Worm (Caenorhabditis elegans) whole organism, L2 larva: ENCODE measurements around the gene arrd-13.

Experiments
- ZK546.5 ChIP-seq: sonication (generic microtip); optimal IDR thresholded peaks from 2 replicates; lab custom pipeline; 2017; ENCODE audit warnings: missing biosample characterization, missing genetic modification characterization
- ama-1 ChIP-seq: fragments of 150-350 bp; optimal IDR thresholded peaks from 2 replicates; lab custom pipeline; 2018; ENCODE audit warnings: inconsistent platforms
- crh-2 ChIP-seq: sonication (generic microtip); optimal IDR thresholded peaks from 2 replicates; lab custom pipeline; 2017; ENCODE audit warnings: missing biosample characterization, missing genetic modification characterization
- egl-27 ChIP-seq: sonication (generic microtip); optimal IDR thresholded peaks from 3 replicates; lab custom pipeline; 2017; ENCODE audit warnings: missing biosample characterization, missing genetic modification reagents, missing genetic modification characterization
- elt-1 ChIP-seq: fragments of 150-350 bp; optimal IDR thresholded peaks from 2 replicates; lab custom pipeline; 2014; ENCODE audit warnings: missing biosample characterization, missing genetic modification characterization
- fos-1 ChIP-seq: fragments of 150-350 bp; optimal IDR thresholded peaks from 2 replicates; lab custom pipeline; 2014; ENCODE audit warnings: missing biosample characterization, missing genetic modification characterization
- gmeb-1 ChIP-seq: fragments of 150-350 bp; optimal IDR thresholded peaks from 2 replicates; lab custom pipeline; 2014; ENCODE audit warnings: missing biosample characterization, missing genetic modification characterization
- lin-13 ChIP-seq: fragments of 150-350 bp; optimal IDR thresholded peaks from 2 replicates; lab custom pipeline; 2014; ENCODE audit warnings: missing biosample characterization, missing genetic modification reagents, missing genetic modification characterization
- lsy-2 ChIP-seq, 2 experiments: fragments of 150-350 bp in 1 of 2; sonication (generic microtip) in 1 of 2; optimal IDR thresholded peaks; 2 replicates each; lab custom pipeline; 2014 to 2017; ENCODE audit warnings: missing biosample characterization in 2 of 2, missing genetic modification characterization in 2 of 2
- mbf-1 ChIP-seq: sonication (generic microtip); optimal IDR thresholded peaks from 2 replicates; lab custom pipeline; 2017; ENCODE audit warnings: missing biosample characterization, missing genetic modification characterization
- nhr-10 ChIP-seq: sonication (generic microtip); optimal IDR thresholded peaks from 2 replicates; lab custom pipeline; 2017; ENCODE audit warnings: missing biosample characterization, missing genetic modification characterization
- nhr-11 ChIP-seq: fragments of 150-350 bp; optimal IDR thresholded peaks from 2 replicates; lab custom pipeline; 2014; ENCODE audit warnings: missing biosample characterization, missing genetic modification characterization
- nhr-12 ChIP-seq: fragments of 150-350 bp; optimal IDR thresholded peaks from 2 replicates; lab custom pipeline; 2014; ENCODE audit warnings: missing biosample characterization, missing genetic modification characterization
- nhr-129 ChIP-seq: fragments of 150-350 bp; optimal IDR thresholded peaks from 2 replicates; lab custom pipeline; 2014; ENCODE audit warnings: missing biosample characterization, missing genetic modification characterization
- nhr-21 ChIP-seq: fragments of 150-350 bp; optimal IDR thresholded peaks from 2 replicates; lab custom pipeline; 2014; ENCODE audit warnings: missing biosample characterization, missing genetic modification characterization
- nhr-23 ChIP-seq: fragments of 150-350 bp; optimal IDR thresholded peaks from 2 replicates; lab custom pipeline; 2014; ENCODE audit warnings: missing biosample characterization, missing genetic modification reagents, missing genetic modification characterization
- nhr-237 ChIP-seq: fragments of 150-350 bp; optimal IDR thresholded peaks from 2 replicates; lab custom pipeline; 2014; ENCODE audit warnings: missing biosample characterization, missing genetic modification characterization
- nhr-77 ChIP-seq: fragments of 150-350 bp; optimal IDR thresholded peaks from 2 replicates; lab custom pipeline; 2014; ENCODE audit warnings: missing biosample characterization, missing genetic modification characterization
- sem-4 ChIP-seq: fragments of 150-350 bp; optimal IDR thresholded peaks from 2 replicates; lab custom pipeline; 2014; ENCODE audit warnings: missing biosample characterization, missing genetic modification reagents, missing genetic modification characterization
- skn-1 ChIP-seq: sonication (generic microtip); optimal IDR thresholded peaks from 2 replicates; lab custom pipeline; 2017; ENCODE audit warnings: missing biosample characterization, missing genetic modification characterization
- sma-3 ChIP-seq: sonication (generic microtip); optimal IDR thresholded peaks from 2 replicates; lab custom pipeline; 2016; ENCODE audit warnings: missing genetic modification reagents, missing genetic modification characterization, missing compliant biosample characterization
- sma-9 ChIP-seq, 2 experiments: fragments of 150-350 bp in 1 of 2; sonication (generic microtip) in 1 of 2; optimal IDR thresholded peaks; 2 replicates each; lab custom pipeline; 2014 to 2016; ENCODE audit warnings: missing genetic modification characterization in 2 of 2, mild to moderate bottlenecking in 1 of 2, missing biosample characterization in 1 of 2, missing compliant biosample characterization in 1 of 2, missing genetic modification reagents in 1 of 2, moderate library complexity in 1 of 2
- snpc-4 ChIP-seq: fragments of 150-350 bp; optimal IDR thresholded peaks from 2 replicates; lab custom pipeline; 2014; ENCODE audit warnings: missing biosample characterization, missing genetic modification characterization
- unc-55 ChIP-seq: fragments of 150-350 bp; sonication (generic microtip); optimal IDR thresholded peaks from 3 replicates; lab custom pipeline; 2014; ENCODE audit warnings: missing biosample characterization, missing genetic modification reagents, missing genetic modification characterization
- zag-1 ChIP-seq: fragments of 150-350 bp; optimal IDR thresholded peaks from 2 replicates; lab custom pipeline; 2014; ENCODE audit warnings: missing biosample characterization, missing genetic modification characterization
- ztf-4 ChIP-seq: fragments of 150-350 bp; optimal IDR thresholded peaks from 2 replicates; lab custom pipeline; 2014; ENCODE audit warnings: missing biosample characterization, missing genetic modification characterization

Gene arrd-13

DNA sequence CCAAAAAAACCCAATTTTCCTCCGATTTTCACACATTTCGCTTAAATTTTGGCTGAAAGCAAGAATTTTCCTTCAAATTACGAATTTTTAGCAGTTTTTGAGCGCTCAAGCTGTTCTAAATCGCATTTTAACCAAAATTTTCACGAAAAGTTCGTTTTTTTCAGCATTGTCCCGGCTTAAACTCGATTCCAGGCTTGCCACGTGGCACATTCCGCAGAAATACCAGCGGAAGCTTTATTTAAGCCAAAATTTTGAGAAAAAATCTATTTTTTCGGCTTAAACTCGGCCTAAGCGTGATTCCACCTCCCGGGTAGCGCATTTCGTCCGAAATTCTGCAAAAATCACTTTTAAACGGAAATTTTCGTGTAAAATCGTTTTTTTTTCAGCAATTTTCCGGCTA lies 34.5 kb upstream of the arrd-13 start:
- TF ChIP-seq nhr-11 (tag; lab: Kevin White, UChicago) (no peak), sem-4 (tag; lab: Kevin White, UChicago) (no peak), nhr-21 (tag; lab: Kevin White, UChicago) (no peak), nhr-10 (no peak), unc-55 (no peak), ama-1 (lab: Kevin White, UChicago) (no peak)

DNA sequence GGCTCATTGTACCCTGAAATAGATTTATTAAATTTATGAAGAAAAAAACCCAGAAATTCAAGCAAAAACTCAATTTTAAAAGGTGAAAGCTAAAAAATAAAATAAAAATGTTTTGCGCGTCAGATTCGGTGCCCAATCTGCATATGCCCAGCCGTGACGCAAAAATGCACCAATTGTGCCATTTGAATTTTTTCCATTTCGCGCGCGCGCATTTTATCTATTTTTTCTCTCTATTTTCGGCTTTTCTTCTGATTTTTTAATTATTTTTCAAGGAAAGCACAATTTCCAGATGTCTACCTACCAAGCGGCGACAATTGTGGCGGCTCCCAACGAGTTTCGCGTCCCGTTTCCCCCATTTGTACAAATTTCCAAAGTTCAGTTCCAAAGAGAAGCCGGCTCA lies 32.4 kb upstream of the arrd-13 start, which contains the start of the genes Y54G9A.7 and bub-3:
Gene Y54G9A.7, minus strand, starts transcription at position 7 of the 400 bp plus-strand sequence.
Gene bub-3, plus strand, starts transcription at position 270 of the 400 bp plus-strand sequence.
- TF ChIP-seq nhr-21 (tag; lab: Kevin White, UChicago) (no peak), lsy-2 (tag; optimal IDR thresholded peaks at IDR 0.05; lab: Kevin White, UChicago) (peak in 1 of 2 experiments; percentile 13), unc-55 (peak; percentile 48), gmeb-1 (tag; lab: Kevin White, UChicago) (peak; percentile 48), lin-13 (GFP tag; lab: Kevin White, UChicago) (no peak), nhr-23 (tag; lab: Kevin White, UChicago) (no peak), sma-9 (GFP tag; optimal IDR thresholded peaks at IDR 0.05; lab: Kevin White, UChicago) (no peak), sma-9 (tag; optimal IDR thresholded peaks at IDR 0.05; lab: Kevin White, UChicago) (no peak)

DNA sequence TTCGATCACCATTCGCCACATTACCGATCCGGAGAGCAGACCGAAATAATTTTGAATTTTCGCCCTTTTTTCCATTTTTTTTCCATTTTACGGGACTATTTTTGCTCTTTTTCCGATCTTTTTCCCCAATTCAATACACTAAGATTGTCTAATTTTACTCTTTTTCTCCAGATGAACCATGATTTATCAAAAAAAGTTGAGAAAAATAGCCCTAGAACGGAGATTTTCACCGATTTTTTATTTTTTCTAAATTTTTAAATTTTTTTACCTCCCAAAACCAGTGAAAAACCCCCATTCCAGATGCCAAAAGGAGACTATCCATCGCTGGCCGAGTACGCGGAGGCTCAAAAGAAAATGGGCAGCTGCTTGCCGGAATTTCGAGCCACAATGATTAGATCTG lies 28.8 kb upstream of the arrd-13 start, which contains the start of gene Y54G9A.9:
Gene Y54G9A.9, plus strand, starts transcription at position 301 of the 400 bp plus-strand sequence.
- TF ChIP-seq gmeb-1 (tag; lab: Kevin White, UChicago), result no peak
- no peak for TF ChIP-seq mbf-1 (tag; lab: Kevin White, UChicago)

DNA sequence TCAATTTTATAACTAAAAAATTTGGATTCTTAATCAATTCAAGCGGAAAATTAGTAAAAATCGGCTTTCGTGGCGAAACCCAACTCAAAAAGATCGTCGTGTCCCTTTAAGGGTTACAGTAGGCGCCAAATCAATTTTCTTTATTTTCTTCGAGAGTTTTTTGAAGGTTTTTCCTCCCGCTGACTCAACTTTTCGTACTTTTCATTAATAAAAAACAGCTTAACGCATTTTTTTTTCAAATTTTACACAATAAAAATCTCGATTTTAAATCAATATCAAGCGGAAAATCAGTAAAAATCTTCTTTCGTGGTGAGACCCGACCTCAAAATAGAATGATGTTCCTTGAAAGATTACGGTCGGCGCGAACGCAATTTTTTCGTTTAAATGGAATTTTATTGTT lies 26.1 kb upstream of the arrd-13 start:
- TF ChIP-seq elt-1 (tag; lab: Kevin White, UChicago) (no peak), nhr-10 (no peak), sma-3 (GFP tag; lab: Kevin White, UChicago) (no peak), snpc-4 (tag; lab: Kevin White, UChicago) (no peak), zag-1 (tag; lab: Kevin White, UChicago) (no peak)

DNA sequence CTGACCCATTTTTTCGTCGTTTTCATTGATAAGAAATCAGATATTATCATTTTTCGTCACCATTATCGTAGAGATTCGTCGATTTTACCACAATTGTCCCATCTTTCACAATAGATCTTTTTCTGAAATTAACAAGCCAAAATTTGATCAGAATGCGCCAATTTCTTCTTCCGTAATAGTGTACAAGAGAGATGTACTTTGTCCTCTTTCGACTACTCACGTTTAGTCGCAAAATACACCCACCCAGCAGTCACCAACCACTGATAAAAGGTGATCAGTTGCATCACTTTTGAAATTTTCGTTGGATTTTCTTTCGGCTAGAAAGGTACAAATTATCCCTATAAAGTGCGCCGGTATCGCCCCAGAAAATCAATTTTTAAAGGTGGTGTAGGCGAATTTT lies 25.6 kb upstream of the arrd-13 start:
- TF ChIP-seq egl-27 (tag; lab: Kevin White, UChicago) (no peak), gmeb-1 (tag; lab: Kevin White, UChicago) (no peak), nhr-237 (no peak), nhr-77 (no peak), nhr-129 (tag; lab: Kevin White, UChicago) (peak; percentile 25), nhr-12 (tag; lab: Kevin White, UChicago) (no peak)

DNA sequence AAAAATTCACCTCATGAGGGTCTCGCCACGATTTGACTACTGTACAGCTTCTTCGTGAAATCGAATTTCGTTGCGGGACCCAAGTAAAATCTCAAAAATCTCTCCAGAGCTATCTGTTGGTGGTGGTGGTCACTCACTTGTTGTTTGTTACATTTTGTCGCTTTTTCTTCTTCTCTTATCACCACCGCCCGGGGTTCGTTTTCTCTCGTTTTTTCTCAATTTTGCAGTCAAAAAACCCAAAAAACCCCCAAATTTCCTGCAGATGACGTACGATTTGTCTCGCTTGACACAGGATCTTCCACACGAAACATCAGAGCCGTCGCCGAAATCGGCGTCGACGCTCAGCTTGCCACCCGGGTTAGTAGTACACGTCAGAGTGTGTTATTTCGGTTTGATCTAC lies 22.1 kb upstream of the arrd-13 start, which contains the start of gene R06B9.5:
Gene R06B9.5, plus strand, starts transcription at position 232 of the 400 bp plus-strand sequence.
- TF ChIP-seq ZK546.5 (tag; lab: Kevin White, UChicago), result no peak
- no peak for TF ChIP-seq elt-1 (tag; lab: Kevin White, UChicago)
- no peak for TF ChIP-seq nhr-12 (tag; lab: Kevin White, UChicago)
- TF ChIP-seq, all 48 proteins: peak for 0

DNA sequence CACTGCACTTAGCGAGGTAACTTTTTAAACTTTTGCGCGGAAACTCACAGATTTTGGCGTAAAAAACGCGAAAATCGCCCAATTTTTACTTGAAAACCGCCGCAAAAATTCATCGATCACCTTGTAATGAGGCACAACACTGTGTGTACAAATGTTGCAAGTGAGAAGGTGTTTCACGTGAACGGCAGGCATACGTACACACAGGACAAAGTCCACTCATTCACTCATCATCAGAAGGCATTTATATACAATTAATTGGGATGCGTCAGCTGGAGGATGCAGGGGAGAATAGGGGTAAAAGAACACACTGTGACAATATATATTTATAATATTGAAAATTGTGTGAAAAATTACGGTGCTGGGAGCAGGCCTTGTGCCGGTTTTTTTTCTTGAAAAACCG lies 21.3 kb upstream of the arrd-13 start:
- peak; percentile 62 for TF ChIP-seq sma-3 (GFP tag; lab: Kevin White, UChicago)
- peak; percentile 1 for TF ChIP-seq crh-2 (tag; lab: Kevin White, UChicago)
- no peak for TF ChIP-seq skn-1 (tag; lab: Kevin White, UChicago)
- TF ChIP-seq nhr-129 (tag; lab: Kevin White, UChicago), result peak; percentile 14
- TF ChIP-seq sma-9 (GFP tag; optimal IDR thresholded peaks at IDR 0.05; lab: Kevin White, UChicago), result peak; percentile 63
- no peak for TF ChIP-seq sma-9 (tag; optimal IDR thresholded peaks at IDR 0.05; lab: Kevin White, UChicago)
- TF ChIP-seq fos-1 (tag; lab: Kevin White, UChicago), result peak; percentile 22
- TF ChIP-seq, all 48 proteins: peak for 5

DNA sequence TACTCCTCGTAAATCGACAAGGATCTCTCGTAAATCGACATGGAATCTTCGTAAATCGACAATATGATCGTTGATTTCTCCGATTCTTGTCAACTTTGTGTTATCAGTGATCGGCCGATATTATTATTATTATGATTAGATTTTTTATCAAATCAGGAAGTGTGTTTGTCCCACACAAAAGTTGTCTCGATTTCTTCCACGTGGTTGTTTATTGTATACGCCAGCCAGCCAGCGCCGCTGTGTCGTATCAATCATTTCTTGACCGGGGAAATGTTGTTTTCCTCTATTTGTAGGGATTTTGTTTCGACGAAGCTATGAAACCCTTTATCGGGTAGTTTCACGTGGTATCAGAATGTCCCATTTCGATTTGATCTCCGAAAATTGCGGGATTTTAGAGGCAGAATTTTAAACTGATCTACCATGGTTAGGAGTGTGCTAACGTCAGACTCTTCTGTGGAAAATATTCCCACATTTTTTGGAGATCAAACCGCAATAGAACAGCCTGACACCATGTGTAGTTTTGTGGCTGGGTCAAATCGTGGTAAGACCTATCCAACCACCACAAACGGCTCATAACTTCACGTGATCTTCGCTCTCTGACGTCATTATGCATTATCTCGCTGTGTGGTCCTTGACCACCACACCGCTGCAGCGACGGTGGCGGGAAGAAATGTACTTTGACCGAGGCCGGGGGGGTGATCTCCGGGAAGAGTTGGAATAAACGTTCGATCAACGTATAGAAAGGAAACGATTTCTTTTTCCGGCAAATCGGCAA lies 20.3 kb upstream of the arrd-13 start:
- TF ChIP-seq sma-3 (GFP tag; lab: Kevin White, UChicago) (peak; percentile 58), nhr-21 (tag; lab: Kevin White, UChicago) (peak; percentile 51), ztf-4 (tag; lab: Kevin White, UChicago) (no peak), nhr-77 (no peak), lin-13 (GFP tag; lab: Kevin White, UChicago) (no peak), ama-1 (lab: Kevin White, UChicago) (peak; percentile 1)
